Worm (Caenorhabditis elegans) whole organism, young adult: ENCODE results near the gene T09F3.5.

Experiments
- F57C9.4 ChIP-seq: sonication (generic microtip); optimal IDR thresholded peaks from 2 replicates; lab custom pipeline; 2017; ENCODE audit warnings: mild to moderate bottlenecking, missing genetic modification characterization, missing compliant biosample characterization
- mel-28 ChIP-seq: sonication (generic microtip); optimal IDR thresholded peaks from 2 replicates; lab custom pipeline; 2016; ENCODE audit warnings: borderline replicate concordance, mild to moderate bottlenecking, missing genetic modification characterization, missing compliant biosample characterization

DNA sequence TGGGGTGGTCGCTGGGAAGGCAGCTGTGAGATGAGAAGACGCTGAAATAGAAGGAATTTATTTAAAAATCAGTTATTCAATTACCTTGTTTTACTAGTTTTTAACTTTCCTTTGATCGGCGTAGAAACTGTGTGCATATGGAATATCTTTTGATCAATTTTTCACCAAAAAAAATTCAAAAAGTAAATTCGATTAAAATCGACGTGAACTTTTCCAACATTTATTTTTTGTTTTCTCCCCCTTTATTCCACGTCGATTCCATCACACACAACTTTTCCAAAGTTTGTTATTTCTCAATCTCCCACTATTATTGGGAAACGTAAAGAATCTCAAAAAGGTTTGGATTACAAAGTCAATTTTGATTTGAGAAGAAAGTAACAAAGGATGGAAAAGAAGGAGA is 36.2 kb upstream of the T09F3.5 start, which contains the start of gene C07E3.4:
- no peak for TF ChIP-seq mel-28 (tag; lab: Kevin White, UChicago)
- no peak for TF ChIP-seq F57C9.4 (tag; lab: Kevin White, UChicago)
